Fruit fly (Drosophila melanogaster): ENCODE measurements around the gene loh.

loh gene

dm6 chr2L:10437317-10437716 is 5.0 kb upstream of the loh start, which contains the start of gene STUB1:
Gene STUB1 (plus strand): TSS chr2L:10437548.
- TF ChIP-seq CG10565 (GFP tag; optimal IDR thresholded peaks at IDR 0.05) (no peak), usp (GFP tag; optimal IDR thresholded peaks at IDR 0.05) (no peak), CG17385 (GFP tag; optimal IDR thresholded peaks at IDR 0.05) (no peak), Hmx (GFP tag; optimal IDR thresholded peaks at IDR 0.05) (no peak), CG10366 (GFP tag; IDR thresholded peaks at IDR 0.05) (no peak), NFAT (GFP tag; IDR thresholded peaks at IDR 0.05) (no peak; the same call in 1 of the 2 replicates), nerfin-1 (tag; optimal IDR thresholded peaks at IDR 0.05) (no peak), CG7786 (GFP tag; optimal IDR thresholded peaks at IDR 0.05) (no peak), CG32772 (GFP tag; IDR thresholded peaks at IDR 0.05) (no peak), tll (GFP tag; optimal IDR thresholded peaks at IDR 0.05) (no peak), CG5245 (GFP tag; optimal IDR thresholded peaks at IDR 0.05) (no peak), CG18599 (GFP tag; optimal IDR thresholded peaks at IDR 0.05) (no peak), hbn (GFP tag; IDR thresholded peaks at IDR 0.05; ENCODE audit: partially characterized antibody) (peak; percentile 97), CG2202 (tag; optimal IDR thresholded peaks at IDR 0.05) (no peak), Sry-δ (GFP tag; optimal IDR thresholded peaks at IDR 0.05) (peak; percentile 89), tgo (GFP tag; IDR thresholded peaks at IDR 0.05) (no peak), CG9609 (GFP tag; optimal IDR thresholded peaks at IDR 0.05) (no peak), CG11093 (GFP tag; IDR thresholded peaks at IDR 0.05) (no peak), CG12104 (GFP tag; optimal IDR thresholded peaks at IDR 0.05) (no peak), Hr51 (GFP tag; optimal IDR thresholded peaks at IDR 0.05) (no peak), CG6791 (GFP tag; IDR thresholded peaks at IDR 0.05; ENCODE audit: partially characterized antibody) (peak; percentile 99), lab (GFP tag; optimal IDR thresholded peaks at IDR 0.05) (no peak), CG5953 (GFP tag; IDR thresholded peaks at IDR 0.05) (no peak), Nf-YB (GFP tag; optimal IDR thresholded peaks at IDR 0.05) (no peak), CG8290 (GFP tag; optimal IDR thresholded peaks at IDR 0.05) (no peak), CG8290 (tag; optimal IDR thresholded peaks at IDR 0.05) (no peak), tx (GFP tag; optimal IDR thresholded peaks at IDR 0.05) (no peak), jumu (GFP tag; optimal IDR thresholded peaks at IDR 0.05) (no peak), E2f2 (GFP tag; IDR thresholded peaks at IDR 0.05) (peak; percentile 87), maf-S (GFP tag; optimal IDR thresholded peaks at IDR 0.05) (peak; percentile 11), Xbp1 (GFP tag; optimal IDR thresholded peaks at IDR 0.05) (peak; percentile 16), NK7.1 (GFP tag; optimal IDR thresholded peaks at IDR 0.05) (no peak), danr (GFP tag; IDR thresholded peaks at IDR 0.05) (no peak), CG2875 (GFP tag; optimal IDR thresholded peaks at IDR 0.05) (no peak), CG14965 (GFP tag; optimal IDR thresholded peaks at IDR 0.05; ENCODE audit: borderline replicate concordance) (no peak), vfl (GFP tag; optimal IDR thresholded peaks at IDR 0.05) (peak; percentile 25), CG17829 (tag; optimal IDR thresholded peaks at IDR 0.05) (no peak), Sox102F (GFP tag; optimal IDR thresholded peaks at IDR 0.05) (no peak), CG7372 (GFP tag; IDR thresholded peaks at IDR 0.05) (no peak), mld (GFP tag; IDR thresholded peaks at IDR 0.05; ENCODE audit: partially characterized antibody) (peak; percentile 98), Oli (tag; optimal IDR thresholded peaks at IDR 0.05) (no peak), Kr (GFP tag; optimal IDR thresholded peaks at IDR 0.05) (no peak), CG3847 (GFP tag; IDR thresholded peaks at IDR 0.05) (peak; percentile 57), Ets97D (GFP tag; optimal IDR thresholded peaks at IDR 0.05) (peak; percentile 42), Atf6 (GFP tag; IDR thresholded peaks at IDR 0.05) (no peak), Scr (GFP tag; IDR thresholded peaks at IDR 0.05; ENCODE audit: partially characterized antibody) (peak; percentile 96), zen2 (GFP tag; IDR thresholded peaks at IDR 0.05; ENCODE audit: partially characterized antibody) (peak; percentile 99), klu (GFP tag; IDR thresholded peaks at IDR 0.05) (no peak), pan (optimal IDR thresholded peaks at IDR 0.05) (no peak), pan (GFP tag; optimal IDR thresholded peaks at IDR 0.05 in 1 of 2, IDR thresholded peaks at IDR 0.05 in 1 of 2) (no peak), CTCF (GFP tag; optimal IDR thresholded peaks at IDR 0.05) (no peak), pnt (GFP tag; optimal IDR thresholded peaks at IDR 0.05) (no peak), CG4360 (GFP tag; IDR thresholded peaks at IDR 0.05) (no peak)
